Fruit fly (Drosophila melanogaster): ENCODE measurements around the gene Itpr.
A peak's percentile ranks its signal among the peaks of the same experiment; 100 is the strongest.

Itpr gene

dm6 chr3R:5517002-5517875, at the start of gene Itpr (continued):
- TF ChIP-seq pzg (GFP tag; optimal IDR thresholded peaks at IDR 0.05), result peak; percentile 22
- TF ChIP-seq vvl (GFP tag; IDR thresholded peaks at IDR 0.05), result peak; percentile 62
- no peak for TF ChIP-seq CG9876 (GFP tag; optimal IDR thresholded peaks at IDR 0.05)
- TF ChIP-seq tx (GFP tag; optimal IDR thresholded peaks at IDR 0.05), result no peak
- TF ChIP-seq az2 (GFP tag; optimal IDR thresholded peaks at IDR 0.05), result no peak
- TF ChIP-seq CG34224 (GFP tag; IDR thresholded peaks at IDR 0.05; ENCODE audit: partially characterized antibody), result no peak
- TF ChIP-seq knrl (GFP tag; IDR thresholded peaks at IDR 0.05; ENCODE audit: partially characterized antibody), result 0 out of 3 replicates have a peak, but pooled peaks have one; percentile 14
- no peak for TF ChIP-seq cad (GFP tag; optimal IDR thresholded peaks at IDR 0.05)
- no peak for TF ChIP-seq shn (GFP tag; optimal IDR thresholded peaks at IDR 0.05)
- no peak for TF ChIP-seq CG10321 (GFP tag; IDR thresholded peaks at IDR 0.05)
- no peak for TF ChIP-seq Usf (GFP tag; optimal IDR thresholded peaks at IDR 0.05)
- peak; percentile 98 for TF ChIP-seq kah (GFP tag; optimal IDR thresholded peaks at IDR 0.05)
- TF ChIP-seq Mad (GFP tag; optimal IDR thresholded peaks at IDR 0.05), result no peak
- no peak for TF ChIP-seq CG18764 (GFP tag; optimal IDR thresholded peaks at IDR 0.05)
- no peak for TF ChIP-seq jumu (GFP tag; optimal IDR thresholded peaks at IDR 0.05)
- TF ChIP-seq CG12659 (GFP tag; optimal IDR thresholded peaks at IDR 0.05), result peak; percentile 39
- TF ChIP-seq Jarid2 (GFP tag; optimal IDR thresholded peaks at IDR 0.05), result peak; percentile 87
- no peak for TF ChIP-seq CG2199 (GFP tag; IDR thresholded peaks at IDR 0.05)
- peak; percentile 59 for TF ChIP-seq kni (GFP tag; optimal IDR thresholded peaks at IDR 0.05)
- TF ChIP-seq CG6791 (GFP tag; IDR thresholded peaks at IDR 0.05; ENCODE audit: partially characterized antibody), result no peak
- TF ChIP-seq pho (GFP tag; optimal IDR thresholded peaks at IDR 0.05), result no peak
- no peak for TF ChIP-seq Hsf (GFP tag; optimal IDR thresholded peaks at IDR 0.05)
- TF ChIP-seq CG9437 (GFP tag; optimal IDR thresholded peaks at IDR 0.05), result no peak
- no peak for TF ChIP-seq Gug (GFP tag; IDR thresholded peaks at IDR 0.05)
- no peak for TF ChIP-seq CG32767 (GFP tag; IDR thresholded peaks at IDR 0.05)
- TF ChIP-seq tll (GFP tag; optimal IDR thresholded peaks at IDR 0.05), result no peak
- TF ChIP-seq CG17385 (GFP tag; optimal IDR thresholded peaks at IDR 0.05), result peak; percentile 69
- TF ChIP-seq bsh (GFP tag; optimal IDR thresholded peaks at IDR 0.05), result no peak
- peak; percentile 54; the same call in 2 of the 4 replicates for TF ChIP-seq Dll (GFP tag; IDR thresholded peaks at IDR 0.05; ENCODE audit: partially characterized antibody)
- TF ChIP-seq ems (GFP tag; optimal IDR thresholded peaks at IDR 0.05), result no peak
- no peak for TF ChIP-seq br (optimal IDR thresholded peaks at IDR 0.05)
- no peak; the same call in 1 of the 2 replicates for TF ChIP-seq tna (GFP tag; IDR thresholded peaks at IDR 0.05; ENCODE audit: partially characterized antibody)
- no peak for TF ChIP-seq CG13624 (GFP tag; optimal IDR thresholded peaks at IDR 0.05)
- no peak for TF ChIP-seq CG18476 (GFP tag; optimal IDR thresholded peaks at IDR 0.05)
- TF ChIP-seq CG13296 (GFP tag; optimal IDR thresholded peaks at IDR 0.05), result no peak
- TF ChIP-seq sc (optimal IDR thresholded peaks at IDR 0.05), result no peak
- TF ChIP-seq sc (GFP tag; optimal IDR thresholded peaks at IDR 0.05), result no peak
- TF ChIP-seq otp (GFP tag; IDR thresholded peaks at IDR 0.05), result peak; percentile 58; the same call in 2 of the 3 replicates
- TF ChIP-seq Atf6 (GFP tag; IDR thresholded peaks at IDR 0.05), result no peak
- no peak for TF ChIP-seq Hey (tag; optimal IDR thresholded peaks at IDR 0.05)
- peak; percentile 36; the same call in 1 of the 2 replicates for TF ChIP-seq inv (GFP tag; IDR thresholded peaks at IDR 0.05; ENCODE audit: partially characterized antibody)
- peak; percentile 69 for TF ChIP-seq CG9797 (GFP tag; optimal IDR thresholded peaks at IDR 0.05)
- no peak for TF ChIP-seq CG8388 (GFP tag; optimal IDR thresholded peaks at IDR 0.05)
- TF ChIP-seq CG5245 (GFP tag; optimal IDR thresholded peaks at IDR 0.05), result no peak
- TF ChIP-seq sug (tag; optimal IDR thresholded peaks at IDR 0.05), result peak; percentile 57
- TF ChIP-seq pros (GFP tag; optimal IDR thresholded peaks at IDR 0.05), result no peak
- no peak for TF ChIP-seq exex (tag; optimal IDR thresholded peaks at IDR 0.05)
- no peak for TF ChIP-seq gem (tag; optimal IDR thresholded peaks at IDR 0.05)
- TF ChIP-seq croc (GFP tag; conservative IDR thresholded peaks at IDR 0.05), result no peak
